Worm (Caenorhabditis elegans): ENCODE data around the gene B0410.1.

DNA sequence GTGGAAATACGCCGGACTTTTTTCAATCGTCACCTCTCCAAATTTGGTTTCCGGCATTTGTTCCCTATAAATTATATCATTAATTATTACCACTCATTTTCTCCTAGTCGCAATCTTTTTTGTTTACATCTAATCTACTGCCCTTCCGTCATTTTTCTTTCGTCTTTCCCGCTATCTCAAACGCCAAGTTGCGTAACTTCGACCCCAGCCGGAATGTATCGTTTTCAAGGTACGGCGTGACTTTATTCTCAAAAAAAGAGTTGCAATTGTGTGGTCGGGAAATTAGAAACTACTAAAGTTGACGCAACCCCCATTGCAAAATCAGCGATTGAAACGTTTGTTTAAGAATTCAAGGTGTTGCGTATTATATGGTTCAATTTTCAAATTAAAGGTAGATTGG is 25.1 kb downstream of the B0410.1 start:
- no peak for TF ChIP-seq ama-1 (optimal IDR thresholded peaks at IDR 0.05)
- TF ChIP-seq ama-1 (GFP tag; optimal IDR thresholded peaks at IDR 0.05): no peak
- TF ChIP-seq unc-62 (GFP tag; optimal IDR thresholded peaks at IDR 0.05): no peak
- TF ChIP-seq unc-130 (GFP tag; optimal IDR thresholded peaks at IDR 0.05): no peak
- TF ChIP-seq T07F8.4 (tag; optimal IDR thresholded peaks at IDR 0.05): no peak
- TF ChIP-seq lin-35 (GFP tag; optimal IDR thresholded peaks at IDR 0.05): no peak
- no peak for TF ChIP-seq F55B11.4 (tag; optimal IDR thresholded peaks at IDR 0.05; ENCODE audit: borderline replicate concordance, insufficient read depth)
- no peak for TF ChIP-seq bed-1 (GFP tag; IDR thresholded peaks at IDR 0.05)
- TF ChIP-seq madf-3 (GFP tag; IDR thresholded peaks at IDR 0.05): no peak
- no peak for TF ChIP-seq efl-1 (GFP tag; optimal IDR thresholded peaks at IDR 0.05)
- no peak for TF ChIP-seq ekl-4 (GFP tag; IDR thresholded peaks at IDR 0.05)
- TF ChIP-seq F22D6.2 (tag; optimal IDR thresholded peaks at IDR 0.05): no peak
- no peak for TF ChIP-seq zim-3 (tag; optimal IDR thresholded peaks at IDR 0.05)
- no peak for TF ChIP-seq nfya-1 (tag; optimal IDR thresholded peaks at IDR 0.05; ENCODE audit: borderline replicate concordance, insufficient read depth)
- no peak for TF ChIP-seq K11D2.4 (GFP tag; IDR thresholded peaks at IDR 0.05)

All from whole organism, young adult.